1 fruit fly cellular context compared by ENCODE assay signal in the genomic region with DNA sequence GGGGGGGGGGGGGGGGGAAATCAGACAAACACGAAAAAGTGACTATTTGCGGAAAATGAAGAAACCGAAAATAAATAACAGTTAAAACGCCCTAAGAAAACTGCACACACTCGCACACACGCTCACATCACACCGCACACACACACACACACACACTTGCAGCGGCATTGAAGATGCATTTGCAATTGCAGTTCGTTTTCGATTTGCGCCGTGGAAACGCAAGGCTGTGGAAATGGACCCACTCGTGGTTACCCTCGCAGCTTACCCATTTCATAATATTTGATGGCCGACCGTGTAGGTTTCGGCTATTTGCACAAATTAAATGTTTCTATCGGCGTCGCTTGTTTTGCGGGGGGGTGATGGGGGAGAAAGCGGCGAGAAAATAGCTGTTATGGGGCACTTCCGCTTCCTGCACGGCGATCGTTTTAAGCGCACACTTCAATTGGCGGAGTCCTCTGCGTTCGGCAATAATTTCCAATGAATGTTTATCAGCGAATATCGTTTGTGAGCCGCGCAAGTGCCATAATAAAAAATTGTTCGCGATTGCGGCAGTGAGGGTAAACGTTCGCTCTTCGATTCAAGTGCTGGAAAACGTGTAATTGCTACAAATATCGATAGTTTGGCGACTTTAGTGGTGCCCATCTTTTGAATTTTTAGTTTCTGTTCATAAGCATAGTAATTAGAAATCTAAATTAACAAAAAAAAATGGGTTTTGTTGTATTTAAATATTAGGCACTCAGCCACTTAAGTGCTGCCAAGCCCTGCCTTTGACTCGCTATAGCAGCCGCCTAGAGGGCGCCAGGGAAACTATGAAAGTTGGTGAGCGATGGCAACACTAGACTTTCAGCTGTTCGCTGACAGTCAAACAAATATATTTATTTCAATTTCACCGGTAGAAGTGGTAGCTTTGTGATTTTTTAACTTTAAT.
TF ChIP-seq lines count a peak whose summit lies in the region.

Pop2 (minus strand) TSS at position 595 of the 928 bp plus-strand sequence.
CG6928 (plus strand) TSS at position 835 of the 928 bp plus-strand sequence.

TF ChIP-seq in whole organism, embryonic, 481 proteins besides CTCF, POLR2A, EP300 and RAD21 (continued from another document and continues in another):
- TF ChIP-seq dimm (GFP tag; IDR thresholded peaks at IDR 0.05; lab: Robert Waterston, UW) (no peak), CG43689 (GFP tag; IDR thresholded peaks at IDR 0.05; lab: Robert Waterston, UW) (no peak), nom (GFP tag; optimal IDR thresholded peaks at IDR 0.05; lab: Kevin White, UChicago) (no peak), tgo (GFP tag; IDR thresholded peaks at IDR 0.05; lab: Robert Waterston, UW) (peak; percentile 45; the same call in 2 of the 3 replicates), CG6654 (GFP tag; optimal IDR thresholded peaks at IDR 0.05; lab: Kevin White, UChicago) (peak; percentile 14), gce (GFP tag; IDR thresholded peaks at IDR 0.05; lab: Robert Waterston, UW) (0 out of 3 replicates have a peak, but pooled peaks have one; percentile 5), row (GFP tag; IDR thresholded peaks at IDR 0.05; lab: Robert Waterston, UW) (peak; percentile 77), CG12769 (tag; optimal IDR thresholded peaks at IDR 0.05; lab: Kevin White, UChicago) (no peak), odd (GFP tag; optimal IDR thresholded peaks at IDR 0.05; lab: Kevin White, UChicago) (peak; percentile 28), CG10147 (GFP tag; optimal IDR thresholded peaks at IDR 0.05; lab: Kevin White, UChicago) (no peak), CG12744 (GFP tag; optimal IDR thresholded peaks at IDR 0.05; lab: Kevin White, UChicago) (peak; percentile 68), pum (GFP tag; optimal IDR thresholded peaks at IDR 0.05; lab: Kevin White, UChicago) (peak; percentile 88), jing (GFP tag; optimal IDR thresholded peaks at IDR 0.05; lab: Kevin White, UChicago) (no peak), Elba2 (GFP tag; optimal IDR thresholded peaks at IDR 0.05; lab: Kevin White, UChicago) (no peak), CG34376 (GFP tag; optimal IDR thresholded peaks at IDR 0.05; lab: Kevin White, UChicago) (peak; percentile 22), CoRest (tag; optimal IDR thresholded peaks at IDR 0.05; lab: Kevin White, UChicago) (peak; percentile 81), CG32767 (GFP tag; IDR thresholded peaks at IDR 0.05; lab: Robert Waterston, UW) (no peak; the same call in 1 of the 2 replicates), pita (GFP tag; optimal IDR thresholded peaks at IDR 0.05; lab: Kevin White, UChicago) (no peak), Camta (GFP tag; optimal IDR thresholded peaks at IDR 0.05; lab: Kevin White, UChicago) (peak; percentile 70), Kr (GFP tag; optimal IDR thresholded peaks at IDR 0.05; lab: Kevin White, UChicago) (no peak), CG10431 (GFP tag; optimal IDR thresholded peaks at IDR 0.05; lab: Kevin White, UChicago) (no peak), Xrp1 (GFP tag; IDR thresholded peaks at IDR 0.05; lab: Robert Waterston, UW) (peak; percentile 59), zf30C (GFP tag; optimal IDR thresholded peaks at IDR 0.05; lab: Kevin White, UChicago) (no peak), pan (optimal IDR thresholded peaks at IDR 0.05; lab: Kevin White, UChicago) (no peak), pan (GFP tag; optimal IDR thresholded peaks at IDR 0.05 in 1 of 2, IDR thresholded peaks at IDR 0.05 in 1 of 2) (peak in 1 of 2 experiments; percentile 34), grn (GFP tag; optimal IDR thresholded peaks at IDR 0.05; lab: Kevin White, UChicago) (no peak), CG9932 (GFP tag; IDR thresholded peaks at IDR 0.05; lab: Robert Waterston, UW) (peak; percentile 88), HmgD (GFP tag; optimal IDR thresholded peaks at IDR 0.05; lab: Kevin White, UChicago) (peak; percentile 70), tna (GFP tag; IDR thresholded peaks at IDR 0.05; lab: Robert Waterston, UW; ENCODE audit: partially characterized antibody) (peak; percentile 34; the same call in 1 of the 2 replicates), peb (GFP tag; IDR thresholded peaks at IDR 0.05; lab: Robert Waterston, UW) (no peak), wor (GFP tag; IDR thresholded peaks at IDR 0.05; lab: Robert Waterston, UW) (no peak), trh (GFP tag; optimal IDR thresholded peaks at IDR 0.05; lab: Kevin White, UChicago) (peak; percentile 55), CG1602 (GFP tag; optimal IDR thresholded peaks at IDR 0.05; lab: Kevin White, UChicago) (peak; percentile 81), lilli (GFP tag; optimal IDR thresholded peaks at IDR 0.05; lab: Kevin White, UChicago) (peak; percentile 87), Ets65A (GFP tag; lab: Kevin White, UChicago) (peak; percentile 99), fu2 (GFP tag; optimal IDR thresholded peaks at IDR 0.05; lab: Kevin White, UChicago) (peak; percentile 83), esg (GFP tag; conservative IDR thresholded peaks at IDR 0.05; lab: Robert Waterston, UW) (peak; percentile 47; the same call in 1 of the 2 replicates), Sox100B (GFP tag; optimal IDR thresholded peaks at IDR 0.05; lab: Kevin White, UChicago) (no peak), CG13424 (tag; optimal IDR thresholded peaks at IDR 0.05; lab: Kevin White, UChicago) (peak; percentile 62), CG10274 (GFP tag; optimal IDR thresholded peaks at IDR 0.05; lab: Kevin White, UChicago) (peak; percentile 20), eve (GFP tag; optimal IDR thresholded peaks at IDR 0.05; lab: Kevin White, UChicago) (no peak), chn (GFP tag; optimal IDR thresholded peaks at IDR 0.05; lab: Kevin White, UChicago) (peak; percentile 87), p53 (GFP tag; optimal IDR thresholded peaks at IDR 0.05; lab: Kevin White, UChicago) (peak; percentile 68), Scr (GFP tag; IDR thresholded peaks at IDR 0.05; lab: Robert Waterston, UW; ENCODE audit: partially characterized antibody) (peak; percentile 89), Sry-δ (GFP tag; optimal IDR thresholded peaks at IDR 0.05; lab: Kevin White, UChicago) (peak; percentile 89), CG7271 (tag; optimal IDR thresholded peaks at IDR 0.05; lab: Kevin White, UChicago) (peak; percentile 31), Poxn (GFP tag; IDR thresholded peaks at IDR 0.05; lab: Robert Waterston, UW) (no peak), gro (GFP tag; optimal IDR thresholded peaks at IDR 0.05; lab: Kevin White, UChicago) (peak; percentile 71), CG10366 (GFP tag; IDR thresholded peaks at IDR 0.05; lab: Robert Waterston, UW) (peak; percentile 57), CrebB (tag; optimal IDR thresholded peaks at IDR 0.05; lab: Kevin White, UChicago) (peak; percentile 40), ATbp (GFP tag; optimal IDR thresholded peaks at IDR 0.05; lab: Kevin White, UChicago) (no peak), scrt (GFP tag; optimal IDR thresholded peaks at IDR 0.05; lab: Kevin White, UChicago) (peak; percentile 22), CG10267 (tag; optimal IDR thresholded peaks at IDR 0.05; lab: Kevin White, UChicago) (peak; percentile 98), Hand (GFP tag; optimal IDR thresholded peaks at IDR 0.05; lab: Kevin White, UChicago) (no peak), hth (optimal IDR thresholded peaks at IDR 0.05; lab: Kevin White, UChicago) (no peak), Dll (GFP tag; IDR thresholded peaks at IDR 0.05; lab: Robert Waterston, UW; ENCODE audit: partially characterized antibody) (peak; percentile 95), CG10959 (GFP tag; IDR thresholded peaks at IDR 0.05; lab: Robert Waterston, UW) (peak; percentile 51), CG10321 (GFP tag; IDR thresholded peaks at IDR 0.05; lab: Robert Waterston, UW) (no peak), Awh (GFP tag; IDR thresholded peaks at IDR 0.05; lab: Robert Waterston, UW) (no peak), Adf1 (GFP tag; IDR thresholded peaks at IDR 0.05; lab: Robert Waterston, UW) (peak; percentile 51), CG2199 (GFP tag; IDR thresholded peaks at IDR 0.05; lab: Robert Waterston, UW) (0 out of 3 replicates have a peak, but pooled peaks have one; percentile 47), wdn (GFP tag; IDR thresholded peaks at IDR 0.05; lab: Robert Waterston, UW) (no peak), CG2202 (tag; optimal IDR thresholded peaks at IDR 0.05; lab: Kevin White, UChicago) (no peak), YL-1 (GFP tag; optimal IDR thresholded peaks at IDR 0.05; lab: Kevin White, UChicago) (peak; percentile 82), CG3407 (GFP tag; optimal IDR thresholded peaks at IDR 0.05; lab: Kevin White, UChicago) (peak; percentile 54), CG10462 (GFP tag; optimal IDR thresholded peaks at IDR 0.05; lab: Kevin White, UChicago) (peak; percentile 13), caup (GFP tag; optimal IDR thresholded peaks at IDR 0.05; lab: Kevin White, UChicago; ENCODE audit: severe bottlenecking) (peak; percentile 76), zfh1 (GFP tag; IDR thresholded peaks at IDR 0.05; lab: Robert Waterston, UW) (peak; percentile 73; the same call in 2 of the 3 replicates), emc (GFP tag; optimal IDR thresholded peaks at IDR 0.05; lab: Kevin White, UChicago) (peak; percentile 72), B-H2 (GFP tag; optimal IDR thresholded peaks at IDR 0.05; lab: Kevin White, UChicago) (peak; percentile 55), Hmr (GFP tag; optimal IDR thresholded peaks at IDR 0.05; lab: Kevin White, UChicago) (peak; percentile 79), CG15514 (GFP tag; optimal IDR thresholded peaks at IDR 0.05; lab: Kevin White, UChicago) (peak; percentile 82), D19A (tag; optimal IDR thresholded peaks at IDR 0.05; lab: Kevin White, UChicago) (no peak), CG11085 (GFP tag; IDR thresholded peaks at IDR 0.05; lab: Robert Waterston, UW) (peak; percentile 56; the same call in 1 of the 2 replicates), Usf (GFP tag; optimal IDR thresholded peaks at IDR 0.05; lab: Kevin White, UChicago) (peak; percentile 26), CG7745 (tag; optimal IDR thresholded peaks at IDR 0.05; lab: Kevin White, UChicago) (no peak), CG5245 (GFP tag; optimal IDR thresholded peaks at IDR 0.05; lab: Kevin White, UChicago) (peak; percentile 80), sima (GFP tag; optimal IDR thresholded peaks at IDR 0.05; lab: Kevin White, UChicago) (peak; percentile 24), CG4730 (GFP tag; IDR thresholded peaks at IDR 0.05; lab: Robert Waterston, UW) (peak; percentile 49; the same call in 1 of the 2 replicates), E2f2 (GFP tag; IDR thresholded peaks at IDR 0.05; lab: Robert Waterston, UW) (peak; percentile 79), inv (GFP tag; IDR thresholded peaks at IDR 0.05; lab: Robert Waterston, UW; ENCODE audit: partially characterized antibody) (peak; percentile 75), chm (GFP tag; IDR thresholded peaks at IDR 0.05; lab: Robert Waterston, UW) (peak; percentile 29; the same call in 1 of the 2 replicates), kay (GFP tag; optimal IDR thresholded peaks at IDR 0.05; lab: Kevin White, UChicago) (peak; percentile 64), oc (tag; optimal IDR thresholded peaks at IDR 0.05; lab: Kevin White, UChicago) (no peak), jumu (GFP tag; optimal IDR thresholded peaks at IDR 0.05; lab: Kevin White, UChicago) (peak; percentile 84), CG10654 (GFP tag; optimal IDR thresholded peaks at IDR 0.05; lab: Kevin White, UChicago) (peak; percentile 74), Meics (GFP tag; optimal IDR thresholded peaks at IDR 0.05; lab: Kevin White, UChicago) (peak; percentile 2), aop (GFP tag; IDR thresholded peaks at IDR 0.05; lab: Robert Waterston, UW) (no peak), nau (GFP tag; optimal IDR thresholded peaks at IDR 0.05; lab: Kevin White, UChicago) (no peak), Opbp (GFP tag; IDR thresholded peaks at IDR 0.05; lab: Robert Waterston, UW; ENCODE audit: partially characterized antibody) (peak; percentile 79), toy (GFP tag; IDR thresholded peaks at IDR 0.05; lab: Robert Waterston, UW) (no peak), sim (GFP tag; IDR thresholded peaks at IDR 0.05; lab: Robert Waterston, UW) (no peak), CG17912 (GFP tag; optimal IDR thresholded peaks at IDR 0.05; lab: Kevin White, UChicago) (no peak), Ptx1 (GFP tag; IDR thresholded peaks at IDR 0.05; lab: Robert Waterston, UW) (peak; percentile 85), CG6175 (GFP tag; IDR thresholded peaks at IDR 0.05; lab: Robert Waterston, UW) (no peak), CG4820 (GFP tag; optimal IDR thresholded peaks at IDR 0.05; lab: Kevin White, UChicago) (peak; percentile 71), sens-2 (GFP tag; IDR thresholded peaks at IDR 0.05; lab: Robert Waterston, UW) (no peak), CG32532 (GFP tag; IDR thresholded peaks at IDR 0.05; lab: Robert Waterston, UW) (peak; percentile 75), CG4404 (GFP tag; IDR thresholded peaks at IDR 0.05; lab: Robert Waterston, UW) (peak; percentile 42; the same call in 1 of the 2 replicates), Fer1 (GFP tag; optimal IDR thresholded peaks at IDR 0.05; lab: Kevin White, UChicago) (peak; percentile 33), Lim3 (GFP tag; IDR thresholded peaks at IDR 0.05; lab: Robert Waterston, UW) (0 out of 2 replicates have a peak, but pooled peaks have one; percentile 15), CG11560 (tag; IDR thresholded peaks at IDR 0.05; lab: Robert Waterston, UW) (peak; percentile 67; the same call in 2 of the 3 replicates), CG17829 (tag; optimal IDR thresholded peaks at IDR 0.05; lab: Kevin White, UChicago) (peak; percentile 58), mam (GFP tag; optimal IDR thresholded peaks at IDR 0.05; lab: Kevin White, UChicago) (peak; percentile 88), repo (GFP tag; optimal IDR thresholded peaks at IDR 0.05; lab: Kevin White, UChicago) (peak; percentile 67), unpg (GFP tag; optimal IDR thresholded peaks at IDR 0.05; lab: Kevin White, UChicago) (peak; percentile 58), CG30020 (tag; optimal IDR thresholded peaks at IDR 0.05; lab: Kevin White, UChicago) (peak; percentile 42), BtbVII (GFP tag; optimal IDR thresholded peaks at IDR 0.05; lab: Kevin White, UChicago) (no peak), Dbx (GFP tag; IDR thresholded peaks at IDR 0.05; lab: Robert Waterston, UW) (peak; percentile 86), CG42726 (GFP tag; IDR thresholded peaks at IDR 0.05; lab: Robert Waterston, UW; ENCODE audit: partially characterized antibody) (peak; percentile 57; the same call in 1 of the 2 replicates), tup (GFP tag; optimal IDR thresholded peaks at IDR 0.05; lab: Kevin White, UChicago) (peak; percentile 55), gfzf (GFP tag; optimal IDR thresholded peaks at IDR 0.05; lab: Kevin White, UChicago) (peak; percentile 45), CG7357 (GFP tag; IDR thresholded peaks at IDR 0.05; lab: Robert Waterston, UW) (no peak), NC2β (GFP tag; optimal IDR thresholded peaks at IDR 0.05; lab: Kevin White, UChicago) (peak; percentile 82), pnt (GFP tag; optimal IDR thresholded peaks at IDR 0.05; lab: Kevin White, UChicago) (peak; percentile 82), ttk (GFP tag; IDR thresholded peaks at IDR 0.05; lab: Robert Waterston, UW) (peak; percentile 14; the same call in 1 of the 2 replicates), h (optimal IDR thresholded peaks at IDR 0.05; lab: Kevin White, UChicago) (no peak), pfk (GFP tag; optimal IDR thresholded peaks at IDR 0.05; lab: Kevin White, UChicago) (no peak)
